Fruit fly (Drosophila melanogaster) whole organism, embryonic: ENCODE measurements around the gene Eh.
A peak's percentile ranks its signal among the peaks of the same experiment; 100 is the strongest.

Source experiments
- Ada2b ChIP-seq: fragments of 200-800 bp; sonication (Bioruptor generic); IDR thresholded peaks from 2 replicates; pipeline ENCODE4 v1.3.6; 2022; ENCODE audit warnings: missing biosample characterization, missing genetic modification characterization
- Adf1 ChIP-seq: fragments of 200-800 bp; sonication (Bioruptor generic); IDR thresholded peaks from 2 replicates; pipeline ENCODE4 v1.3.6; 2022; ENCODE audit warnings: missing biosample characterization, missing genetic modification characterization
- CG10431 ChIP-seq: fragments of 200-800 bp; sonication (Bioruptor generic); optimal IDR thresholded peaks from 3 replicates; lab custom pipeline; 2018; ENCODE audit warnings: missing biosample characterization, mild to moderate bottlenecking, missing genetic modification characterization
- CG10654 ChIP-seq: fragments of 200-800 bp; sonication (Bioruptor generic); optimal IDR thresholded peaks from 2 replicates; lab custom pipeline; 2016; ENCODE audit warnings: missing biosample characterization, missing genetic modification characterization
- CG11696 ChIP-seq: fragments of 200-800 bp; sonication (Bioruptor generic); IDR thresholded peaks from 2 replicates; pipeline ENCODE4 v1.3.6; 2022; ENCODE audit warnings: missing biosample characterization, missing genetic modification characterization
- CG15073 ChIP-seq: fragments of 200-800 bp; sonication (Bioruptor generic); optimal IDR thresholded peaks from 2 replicates; lab custom pipeline; 2016; ENCODE audit warnings: missing biosample characterization, missing genetic modification characterization
- CG15269 ChIP-seq: fragments of 200-800 bp; sonication (Bioruptor generic); optimal IDR thresholded peaks from 2 replicates; lab custom pipeline; 2018; ENCODE audit warnings: missing biosample characterization, mild to moderate bottlenecking, missing genetic modification characterization, moderate library complexity
- CG1529 ChIP-seq: fragments of 200-800 bp; sonication (Bioruptor generic); optimal IDR thresholded peaks from 3 replicates; lab custom pipeline; 2018; ENCODE audit warnings: missing biosample characterization, missing genetic modification characterization
- CG15479 ChIP-seq: fragments of 200-800 bp; sonication (Bioruptor generic); optimal IDR thresholded peaks from 3 replicates; lab custom pipeline; 2019; ENCODE audit warnings: missing biosample characterization, mild to moderate bottlenecking, missing genetic modification characterization, moderate library complexity
- CG15601 ChIP-seq: fragments of 200-800 bp; sonication (Bioruptor generic); optimal IDR thresholded peaks from 3 replicates; lab custom pipeline; 2019; ENCODE audit warnings: missing biosample characterization, mild to moderate bottlenecking, missing genetic modification characterization, moderate library complexity
- CG16813 ChIP-seq: fragments of 200-800 bp; sonication (Bioruptor generic); IDR thresholded peaks from 3 replicates; pipeline ENCODE4 v1.3.6; 2022; ENCODE audit warnings: missing biosample characterization, missing genetic modification characterization; ENCODE audit not compliant: partially characterized antibody
- CG16863 ChIP-seq: fragments of 200-800 bp; sonication (Bioruptor generic); optimal IDR thresholded peaks from 3 replicates; lab custom pipeline; 2016; ENCODE audit warnings: missing biosample characterization, missing genetic modification characterization
- CG1792 ChIP-seq: fragments of 200-800 bp; sonication (Bioruptor generic); optimal IDR thresholded peaks from 2 replicates; lab custom pipeline; 2016; ENCODE audit warnings: missing biosample characterization, missing genetic modification characterization
- CG18262 ChIP-seq: fragments of 200-800 bp; optimal IDR thresholded peaks from 3 replicates; lab custom pipeline; 2019; ENCODE audit warnings: missing biosample characterization, mild to moderate bottlenecking, missing genetic modification characterization, moderate library complexity
- CG2116 ChIP-seq: fragments of 200-800 bp; sonication (Bioruptor generic); optimal IDR thresholded peaks from 3 replicates; lab custom pipeline; 2018; ENCODE audit warnings: missing biosample characterization, mild to moderate bottlenecking, missing genetic modification characterization
- CG2129 ChIP-seq: fragments of 200-800 bp; sonication (Bioruptor generic); IDR thresholded peaks from 2 replicates; pipeline ENCODE4 v1.3.6; 2022; ENCODE audit warnings: missing biosample characterization, missing genetic modification characterization; ENCODE audit not compliant: partially characterized antibody
- CG31224 ChIP-seq: fragments of 200-800 bp; sonication (Bioruptor generic); IDR thresholded peaks from 2 replicates; pipeline ENCODE4 v1.3.6; 2022; ENCODE audit warnings: missing biosample characterization, missing genetic modification characterization
- CG31365 ChIP-seq: fragments of 200-800 bp; sonication (Bioruptor generic); optimal IDR thresholded peaks from 2 replicates; lab custom pipeline; 2018; ENCODE audit warnings: missing biosample characterization, mild to moderate bottlenecking, missing genetic modification characterization
- CG4282 ChIP-seq: fragments of 200-800 bp; sonication (Bioruptor generic); optimal IDR thresholded peaks from 2 replicates; lab custom pipeline; 2016; ENCODE audit warnings: missing biosample characterization, missing genetic modification characterization
- CG4360 ChIP-seq: fragments of 200-800 bp; sonication (Bioruptor generic); IDR thresholded peaks from 2 replicates; pipeline ENCODE4 v1.3.6; 2022; ENCODE audit warnings: missing biosample characterization, missing genetic modification characterization
- CG43689 ChIP-seq: fragments of 200-800 bp; sonication (Bioruptor generic); IDR thresholded peaks from 2 replicates; pipeline ENCODE4 v1.3.6; 2022; ENCODE audit warnings: missing biosample characterization, missing genetic modification characterization
- CG4707 ChIP-seq: fragments of 200-800 bp; sonication (Bioruptor generic); optimal IDR thresholded peaks from 2 replicates; lab custom pipeline; 2018; ENCODE audit warnings: missing biosample characterization, mild to moderate bottlenecking, missing genetic modification characterization, moderate library complexity
- CG6765 ChIP-seq: fragments of 200-800 bp; sonication (Bioruptor generic); optimal IDR thresholded peaks from 3 replicates; lab custom pipeline; 2017; ENCODE audit warnings: missing biosample characterization, mild to moderate bottlenecking, missing genetic modification characterization
- CG8089 ChIP-seq: fragments of 200-800 bp; sonication (Bioruptor generic); optimal IDR thresholded peaks from 3 replicates; lab custom pipeline; 2016; ENCODE audit warnings: missing biosample characterization, missing genetic modification characterization
- CG8281 ChIP-seq: fragments of 200-800 bp; sonication (Bioruptor generic); optimal IDR thresholded peaks from 2 replicates; lab custom pipeline; 2018; ENCODE audit warnings: missing biosample characterization, mild to moderate bottlenecking, missing genetic modification characterization, moderate library complexity
- CG8359 ChIP-seq: fragments of 200-800 bp; sonication (Bioruptor generic); optimal IDR thresholded peaks from 2 replicates; lab custom pipeline; 2017; ENCODE audit warnings: missing biosample characterization, mild to moderate bottlenecking, missing genetic modification characterization, borderline replicate concordance
- CG8765 ChIP-seq: fragments of 200-800 bp; sonication (Bioruptor generic); IDR thresholded peaks from 2 replicates; pipeline ENCODE4 v1.3.6; 2022; ENCODE audit warnings: missing biosample characterization, missing genetic modification characterization
- CG8944 ChIP-seq: fragments of 200-800 bp; sonication (Bioruptor generic); optimal IDR thresholded peaks from 3 replicates; lab custom pipeline; 2016; ENCODE audit warnings: missing biosample characterization, missing genetic modification characterization
- Chrac-16 ChIP-seq: fragments of 200-800 bp; sonication (Bioruptor generic); optimal IDR thresholded peaks from 3 replicates; lab custom pipeline; 2016; ENCODE audit warnings: missing biosample characterization, missing genetic modification characterization
- Dbx ChIP-seq: fragments of 200-800 bp; sonication (Bioruptor generic); IDR thresholded peaks from 3 replicates; pipeline ENCODE4 v1.3.6; 2022; ENCODE audit warnings: missing biosample characterization, missing genetic modification characterization
- Deaf1 ChIP-seq: fragments of 200-800 bp; optimal IDR thresholded peaks from 3 replicates; lab custom pipeline; 2019; ENCODE audit warnings: missing biosample characterization, mild to moderate bottlenecking, missing genetic modification characterization, moderate library complexity
- Ets65A ChIP-seq: fragments of 200-800 bp; sonication (Bioruptor generic); peaks from one replicate; lab custom pipeline; 2016; ENCODE audit warnings: missing biosample characterization, missing genetic modification characterization
- H15 ChIP-seq: fragments of 200-800 bp; sonication (Bioruptor generic); IDR thresholded peaks from 3 replicates; pipeline ENCODE4 v1.3.6; 2022; ENCODE audit warnings: missing biosample characterization, missing genetic modification characterization
- Hey ChIP-seq: fragments of 200-800 bp; sonication (Bioruptor generic); optimal IDR thresholded peaks from 3 replicates; lab custom pipeline; 2018; ENCODE audit warnings: missing biosample characterization, mild to moderate bottlenecking, missing genetic modification characterization
- HmgZ ChIP-seq: fragments of 200-800 bp; sonication (Bioruptor generic); optimal IDR thresholded peaks from 2 replicates; lab custom pipeline; 2018; ENCODE audit warnings: missing biosample characterization, mild to moderate bottlenecking, missing genetic modification characterization
- Side ChIP-seq: fragments of 200-800 bp; sonication (Bioruptor generic); optimal IDR thresholded peaks from 2 replicates; lab custom pipeline; 2016; ENCODE audit warnings: missing biosample characterization, missing genetic modification characterization
- ap ChIP-seq: fragments of 200-800 bp; sonication (Bioruptor generic); IDR thresholded peaks from 2 replicates; pipeline ENCODE4 v1.3.6; 2022; ENCODE audit warnings: missing biosample characterization, missing genetic modification characterization
- chm ChIP-seq: fragments of 200-800 bp; sonication (Bioruptor generic); IDR thresholded peaks from 2 replicates; pipeline ENCODE4 v1.3.6; 2022; ENCODE audit warnings: missing biosample characterization, missing genetic modification characterization
- dmrt99B ChIP-seq: fragments of 200-800 bp; sonication (Bioruptor generic); optimal IDR thresholded peaks from 2 replicates; lab custom pipeline; 2018; ENCODE audit warnings: missing biosample characterization, mild to moderate bottlenecking, missing genetic modification characterization, moderate library complexity
- eve ChIP-seq, 2 experiments: fragments of >200 bp; optimal IDR thresholded peaks; 2 replicates each; lab custom pipeline; 2017; ENCODE audit warnings: missing biosample characterization in 2 of 2, missing genetic modification characterization in 2 of 2
- fd3F ChIP-seq: fragments of 200-800 bp; sonication (Bioruptor generic); optimal IDR thresholded peaks from 2 replicates; lab custom pipeline; 2018; ENCODE audit warnings: missing biosample characterization, mild to moderate bottlenecking, missing genetic modification characterization, moderate library complexity
- gro ChIP-seq: fragments of 200-800 bp; sonication (Bioruptor generic); optimal IDR thresholded peaks from 2 replicates; lab custom pipeline; 2016; ENCODE audit warnings: missing biosample characterization, missing genetic modification characterization
- h ChIP-seq: fragments of >200 bp; optimal IDR thresholded peaks from 2 replicates; lab custom pipeline; 2017
- kah ChIP-seq: fragments of 200-800 bp; sonication (Bioruptor generic); optimal IDR thresholded peaks from 2 replicates; lab custom pipeline; 2018; ENCODE audit warnings: missing biosample characterization, mild to moderate bottlenecking, missing genetic modification characterization
- lilli ChIP-seq: fragments of 200-800 bp; sonication (Bioruptor generic); optimal IDR thresholded peaks from 3 replicates; lab custom pipeline; 2016; ENCODE audit warnings: missing biosample characterization, missing genetic modification characterization
- luna ChIP-seq: fragments of 200-800 bp; sonication (Bioruptor generic); optimal IDR thresholded peaks from 2 replicates; lab custom pipeline; 2016; ENCODE audit warnings: missing biosample characterization, missing genetic modification characterization
- odd ChIP-seq: fragments of 200-800 bp; sonication (Bioruptor generic); optimal IDR thresholded peaks from 2 replicates; lab custom pipeline; 2017; ENCODE audit warnings: missing biosample characterization, mild to moderate bottlenecking, missing genetic modification characterization
- org-1 ChIP-seq: fragments of 200-800 bp; sonication (Bioruptor generic); optimal IDR thresholded peaks from 2 replicates; lab custom pipeline; 2017; ENCODE audit warnings: missing biosample characterization, missing genetic modification characterization
- pfk ChIP-seq: fragments of 200-800 bp; sonication (Bioruptor generic); optimal IDR thresholded peaks from 2 replicates; lab custom pipeline; 2018; ENCODE audit warnings: missing biosample characterization, mild to moderate bottlenecking, missing genetic modification characterization, moderate library complexity
- run ChIP-seq: fragments of 200-800 bp; sonication (Bioruptor generic); optimal IDR thresholded peaks from 3 replicates; lab custom pipeline; 2018; ENCODE audit warnings: missing biosample characterization, mild to moderate bottlenecking, missing genetic modification characterization
- sc ChIP-seq, 3 experiments: fragments of >200 bp in 2 of 3; fragments of 200-800 bp in 1 of 3; sonication (Bioruptor generic) in 1 of 3; optimal IDR thresholded peaks; 2 replicates in 2 of 3; 3 replicates in 1 of 3; lab custom pipeline; 2017; ENCODE audit warnings: mild to moderate bottlenecking in 1 of 3, missing biosample characterization in 1 of 3, missing genetic modification characterization in 1 of 3, missing genetic modification reagents in 1 of 3
- twi ChIP-seq: fragments of 200-800 bp; optimal IDR thresholded peaks from 2 replicates; lab custom pipeline; 2019; ENCODE audit warnings: missing biosample characterization, mild to moderate bottlenecking, missing genetic modification characterization, moderate library complexity

Eh gene

dm6 chr3R:17449402-17449801 lies 744 bp upstream of the Eh start (continued):
- TF ChIP-seq gro (GFP tag; lab: Kevin White, UChicago) (no peak), CG2129 (no peak), Dbx (GFP tag; lab: Robert Waterston, UW) (no peak), CG10654 (GFP tag; lab: Kevin White, UChicago) (no peak), ap (GFP tag; lab: Robert Waterston, UW) (no peak), CG16863 (GFP tag; lab: Kevin White, UChicago) (no peak), CG1529 (no peak), twi (tag; lab: Kevin White, UChicago) (no peak), Side (GFP tag; lab: Kevin White, UChicago) (no peak), CG10431 (GFP tag; lab: Kevin White, UChicago) (no peak), CG4360 (GFP tag; lab: Robert Waterston, UW) (no peak), CG18262 (tag; lab: Kevin White, UChicago) (no peak), CG8765 (no peak), CG15269 (no peak), CG15601 (no peak), CG11696 (GFP tag; lab: Robert Waterston, UW) (no peak), CG8089 (GFP tag; lab: Kevin White, UChicago) (no peak), CG6765 (no peak), luna (no peak), Ets65A (GFP tag; lab: Kevin White, UChicago) (peak; percentile 87), CG8281 (tag; lab: Kevin White, UChicago) (no peak), dmrt99B (tag; lab: Kevin White, UChicago) (no peak), CG1792 (no peak), CG15479 (no peak), H15 (GFP tag; lab: Robert Waterston, UW) (0 out of 3 replicates have a peak, but pooled peaks have one; percentile 18), pfk (no peak), Adf1 (no peak), org-1 (GFP tag; lab: Kevin White, UChicago) (no peak), CG8359 (no peak), Ada2b (GFP tag; lab: Robert Waterston, UW) (no peak), h (no peak), CG15073 (no peak), HmgZ (tag; lab: Kevin White, UChicago) (peak; percentile 10), lilli (GFP tag; lab: Kevin White, UChicago) (no peak), Deaf1 (no peak), CG4707 (GFP tag; lab: Kevin White, UChicago) (no peak), CG16813 (peak; percentile 45; the same call in 1 of the 3 replicates), run (tag; lab: Kevin White, UChicago) (no peak), CG4282 (GFP tag; lab: Kevin White, UChicago) (no peak), kah (GFP tag; lab: Kevin White, UChicago) (peak; percentile 64), CG31224 (no peak), fd3F (GFP tag; lab: Kevin White, UChicago) (no peak), Chrac-16 (GFP tag; lab: Kevin White, UChicago) (no peak), chm (GFP tag; lab: Robert Waterston, UW) (no peak), sc (optimal IDR thresholded peaks at IDR 0.05; lab: Kevin White, UChicago) (no peak), sc (GFP tag; optimal IDR thresholded peaks at IDR 0.05; lab: Kevin White, UChicago) (no peak), CG31365 (tag; lab: Kevin White, UChicago) (peak; percentile 97), CG8944 (no peak), odd (no peak), Hey (no peak), CG2116 (GFP tag; lab: Kevin White, UChicago) (peak; percentile 14), eve (GFP tag; optimal IDR thresholded peaks at IDR 0.05; lab: Kevin White, UChicago) (no peak), CG43689 (GFP tag; lab: Robert Waterston, UW) (no peak)
